Fruit fly (Drosophila melanogaster): ENCODE data around the gene CG11668.
A peak's percentile ranks its signal among the peaks of the same experiment; 100 is the strongest.

Gene CG11668

DNA sequence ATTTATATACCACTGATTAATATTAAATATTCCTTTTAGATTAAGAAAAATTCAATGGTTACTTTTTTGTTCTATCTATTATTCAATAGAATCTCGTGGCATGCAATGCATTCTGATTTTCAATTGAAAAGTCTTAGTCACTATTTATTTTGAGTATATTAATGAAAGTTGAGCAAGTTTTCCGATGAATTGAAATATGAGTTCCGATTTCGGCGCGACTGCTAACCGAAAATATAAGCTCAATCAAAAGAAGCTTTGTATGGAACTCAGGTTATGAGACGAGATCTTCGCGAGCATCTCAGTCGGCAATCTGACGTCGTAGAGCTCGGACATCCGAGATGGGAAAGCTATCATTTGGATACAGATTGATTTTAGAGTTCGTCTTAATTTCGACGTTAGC, at the start of gene CG11668:
Gene CG11668, plus strand, starts transcription at position 301 of the 400 bp plus-strand sequence.
- TF ChIP-seq pad (GFP tag; optimal IDR thresholded peaks at IDR 0.05): no peak

DNA sequence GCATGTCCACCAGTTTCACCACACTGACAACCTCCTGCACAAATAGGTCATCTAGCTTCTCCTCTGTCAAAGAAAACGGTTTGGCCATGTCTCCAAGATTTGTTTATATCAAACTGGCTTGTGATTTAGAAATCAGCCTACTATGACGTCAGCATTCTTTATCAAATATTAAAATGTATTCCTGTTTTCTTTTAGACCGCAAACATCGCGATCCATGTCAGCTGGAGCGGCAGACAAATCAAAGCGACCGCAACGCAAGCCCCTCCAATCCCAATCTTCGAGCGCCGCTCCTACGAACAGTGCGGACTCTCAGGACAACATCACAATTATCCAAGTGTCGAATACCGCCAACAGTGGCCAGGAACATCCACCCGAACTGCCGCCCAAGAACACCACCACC, 49.8 kb upstream of the CG11668 start, which contains the start of gene CG14383:
Gene CG14383, minus strand, starts transcription at position 101 of the 400 bp plus-strand sequence.
- no peak for TF ChIP-seq toe (GFP tag; optimal IDR thresholded peaks at IDR 0.05)
- TF ChIP-seq CG12768 (GFP tag; optimal IDR thresholded peaks at IDR 0.05): no peak
- TF ChIP-seq Clk (GFP tag; optimal IDR thresholded peaks at IDR 0.05): no peak
- no peak for TF ChIP-seq Hr96 (GFP tag; optimal IDR thresholded peaks at IDR 0.05)
- no peak for TF ChIP-seq CG11617 (GFP tag; optimal IDR thresholded peaks at IDR 0.05)
- TF ChIP-seq CG5204 (GFP tag; optimal IDR thresholded peaks at IDR 0.05): no peak
- no peak for TF ChIP-seq cic (GFP tag; optimal IDR thresholded peaks at IDR 0.05)
- TF ChIP-seq Mnt (GFP tag; optimal IDR thresholded peaks at IDR 0.05): no peak
- no peak for TF ChIP-seq kay (GFP tag; ENCODE audit: borderline replicate concordance)
- no peak for TF ChIP-seq ovo (GFP tag; optimal IDR thresholded peaks at IDR 0.05)
- TF ChIP-seq CG33017 (tag; optimal IDR thresholded peaks at IDR 0.05): no peak
- no peak for TF ChIP-seq bab1 (GFP tag; optimal IDR thresholded peaks at IDR 0.05)
- TF ChIP-seq CG1620 (GFP tag; optimal IDR thresholded peaks at IDR 0.05): no peak
- no peak for TF ChIP-seq CG14711 (tag; optimal IDR thresholded peaks at IDR 0.05)
- TF ChIP-seq Crg-1 (GFP tag; optimal IDR thresholded peaks at IDR 0.05): no peak

DNA sequence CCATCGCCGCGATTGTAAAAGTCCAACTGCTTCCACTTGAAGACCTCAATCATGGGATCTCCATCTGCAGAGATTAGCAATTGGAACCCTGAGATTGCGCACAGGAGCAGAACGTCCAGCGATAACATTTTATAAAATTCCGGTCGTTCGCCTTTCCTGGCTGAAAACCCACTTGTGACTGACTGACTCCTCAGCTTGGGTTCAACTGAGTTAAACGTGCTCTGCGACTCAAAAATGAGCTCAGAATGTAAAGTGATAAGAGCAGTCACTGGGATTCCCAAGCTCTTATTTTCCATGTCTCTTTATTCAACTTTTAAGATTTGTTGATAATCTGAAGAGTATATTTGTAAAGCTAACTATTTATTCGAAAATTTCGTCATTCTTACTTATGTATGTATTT, 45.2 kb upstream of the CG11668 start, which contains the start of gene yellow-f:
Gene yellow-f, minus strand, starts transcription at position 184 of the 400 bp plus-strand sequence.
- TF ChIP-seq CG5204 (GFP tag; optimal IDR thresholded peaks at IDR 0.05): no peak
- no peak for TF ChIP-seq Hr96 (GFP tag; optimal IDR thresholded peaks at IDR 0.05)
- no peak for TF ChIP-seq CG12768 (GFP tag; optimal IDR thresholded peaks at IDR 0.05)
- TF ChIP-seq Crg-1 (GFP tag; optimal IDR thresholded peaks at IDR 0.05): no peak

DNA sequence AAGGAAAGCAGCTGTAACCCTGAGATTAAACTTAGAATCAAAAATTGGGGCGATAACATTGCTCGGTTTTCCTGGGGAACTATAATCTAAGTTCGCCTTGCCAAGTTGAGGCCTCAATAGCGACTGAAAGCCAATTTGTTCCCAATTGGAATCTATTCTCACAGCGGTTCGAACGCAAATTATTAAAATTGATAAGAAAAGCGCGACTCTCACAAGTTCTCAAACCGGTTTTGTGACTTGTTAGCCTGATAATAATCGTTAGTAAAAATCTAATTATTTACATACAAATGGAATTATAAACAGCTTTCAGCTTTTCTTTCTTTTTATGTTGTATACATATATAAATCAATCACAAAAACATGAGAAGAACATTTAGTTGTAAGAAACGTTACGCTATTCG, 43.1 kb upstream of the CG11668 start, which contains the start of gene yellow-f2:
Gene yellow-f2, minus strand, starts transcription at position 101 of the 400 bp plus-strand sequence.
- TF ChIP-seq pad (GFP tag; optimal IDR thresholded peaks at IDR 0.05): no peak
- no peak for TF ChIP-seq CG7101 (tag; optimal IDR thresholded peaks at IDR 0.05)
- no peak for TF ChIP-seq kay (GFP tag; ENCODE audit: borderline replicate concordance)
- no peak for TF ChIP-seq Mnt (GFP tag; optimal IDR thresholded peaks at IDR 0.05)
- no peak for TF ChIP-seq CG12768 (GFP tag; optimal IDR thresholded peaks at IDR 0.05)
- TF ChIP-seq Crg-1 (GFP tag; optimal IDR thresholded peaks at IDR 0.05): no peak

DNA sequence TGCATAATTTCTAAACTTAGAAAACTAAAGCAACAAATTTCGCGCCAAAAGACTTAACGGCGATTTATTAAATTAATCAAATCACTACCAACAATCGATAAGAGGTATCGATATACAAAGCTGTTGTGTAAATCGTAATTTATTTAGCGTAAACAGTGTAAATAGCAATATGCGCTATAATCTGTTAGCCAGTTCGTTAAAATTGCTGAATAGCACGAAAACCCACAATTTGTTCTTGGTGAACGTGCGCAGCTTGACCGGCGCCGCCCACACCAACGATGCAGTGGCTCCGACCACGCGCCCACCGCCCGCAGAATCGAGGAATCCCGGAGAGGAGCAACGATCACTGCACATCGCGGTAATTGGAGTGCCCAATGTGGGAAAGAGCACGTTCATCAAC, 42.7 kb upstream of the CG11668 start, which contains the start of gene CG7488:
Gene CG7488, plus strand, starts transcription at position 99 of the 400 bp plus-strand sequence.
- TF ChIP-seq bab1 (GFP tag; optimal IDR thresholded peaks at IDR 0.05) (peak; percentile 44), Clk (GFP tag; optimal IDR thresholded peaks at IDR 0.05) (no peak), CG7101 (tag; optimal IDR thresholded peaks at IDR 0.05) (no peak)

DNA sequence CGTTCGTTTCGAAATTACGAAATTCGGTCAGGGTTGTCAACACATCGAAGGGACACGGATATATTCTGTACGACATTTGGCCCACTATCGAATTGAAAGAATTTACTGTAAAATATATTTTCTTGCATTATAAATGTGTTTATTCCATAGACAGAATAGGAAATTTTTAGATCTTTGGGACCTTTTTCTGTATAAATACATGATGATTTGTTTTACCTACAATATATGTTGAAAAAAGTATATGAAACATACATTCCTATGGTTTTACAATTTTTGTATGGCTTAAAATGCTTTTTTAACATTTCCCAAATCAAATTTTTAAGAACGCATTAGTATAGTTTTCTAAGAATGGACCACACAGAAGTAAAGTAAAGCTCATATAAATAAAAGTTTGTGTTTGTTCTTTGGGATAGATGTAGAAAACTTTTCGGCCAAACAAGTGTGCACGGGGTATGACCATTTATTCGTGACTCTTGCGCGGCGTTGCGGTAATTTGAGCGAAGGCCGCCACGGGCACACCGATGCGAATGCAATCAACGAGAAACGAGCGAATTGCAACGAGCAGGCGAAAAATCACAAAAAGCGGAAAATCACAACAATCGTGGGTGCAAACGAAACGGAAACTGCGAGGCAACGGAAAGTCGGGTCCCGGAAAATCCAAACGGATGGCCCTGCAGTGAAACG, 40.5 kb upstream of the CG11668 start, which contains the start of the genes CG17327, CG44194 and CG7518:
Gene CG17327, minus strand, starts transcription at position 177 of the 684 bp plus-strand sequence.
Gene CG44194, minus strand, starts transcription at position 177 of the 684 bp plus-strand sequence.
Gene CG7518, plus strand, starts transcription at position 540 of the 684 bp plus-strand sequence.
- peak; percentile 84 for TF ChIP-seq CG14711 (tag; optimal IDR thresholded peaks at IDR 0.05)
- no peak for TF ChIP-seq kay (GFP tag; ENCODE audit: borderline replicate concordance)
- peak; percentile 5 for TF ChIP-seq bab1 (GFP tag; optimal IDR thresholded peaks at IDR 0.05)
- TF ChIP-seq tj (GFP tag; optimal IDR thresholded peaks at IDR 0.05): peak; percentile 17
- TF ChIP-seq Mnt (GFP tag; optimal IDR thresholded peaks at IDR 0.05): peak; percentile 56
- TF ChIP-seq cnc (optimal IDR thresholded peaks at IDR 0.05): no peak
- peak; percentile 27 for TF ChIP-seq toe (GFP tag; optimal IDR thresholded peaks at IDR 0.05)
- no peak for TF ChIP-seq CG1620 (GFP tag; optimal IDR thresholded peaks at IDR 0.05)
- TF ChIP-seq CG5204 (GFP tag; optimal IDR thresholded peaks at IDR 0.05): no peak
- peak; percentile 52 for TF ChIP-seq Hr96 (GFP tag; optimal IDR thresholded peaks at IDR 0.05)
- peak; percentile 14 for TF ChIP-seq cic (GFP tag; optimal IDR thresholded peaks at IDR 0.05)
- TF ChIP-seq CG11617 (GFP tag; optimal IDR thresholded peaks at IDR 0.05): peak; percentile 34

DNA sequence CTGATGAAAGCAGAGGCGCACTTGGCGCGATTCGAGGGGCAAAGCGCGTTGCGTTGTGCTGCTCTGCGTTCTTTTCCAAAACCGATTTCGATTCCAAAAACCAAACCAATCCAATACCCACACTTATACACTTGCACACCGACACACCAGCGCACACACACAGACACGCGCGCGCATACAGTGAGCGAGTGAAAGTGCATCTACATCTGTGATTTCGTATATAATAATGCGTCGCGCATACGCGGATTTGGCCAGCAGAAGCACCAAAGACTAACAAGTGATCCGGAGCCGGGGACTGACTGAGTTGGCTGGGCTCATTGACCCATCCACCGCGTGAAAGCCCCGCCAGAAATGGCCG, 40.0 kb upstream of the CG11668 start:
- TF ChIP-seq bab1 (GFP tag; optimal IDR thresholded peaks at IDR 0.05) (no peak), Crg-1 (GFP tag; optimal IDR thresholded peaks at IDR 0.05) (no peak), CG7101 (tag; optimal IDR thresholded peaks at IDR 0.05) (no peak), CG1620 (GFP tag; optimal IDR thresholded peaks at IDR 0.05) (no peak), CG11617 (GFP tag; optimal IDR thresholded peaks at IDR 0.05) (no peak), CG14711 (tag; optimal IDR thresholded peaks at IDR 0.05) (no peak), pad (GFP tag; optimal IDR thresholded peaks at IDR 0.05) (no peak), cnc (optimal IDR thresholded peaks at IDR 0.05) (no peak), CG5204 (GFP tag; optimal IDR thresholded peaks at IDR 0.05) (no peak), Clk (GFP tag; optimal IDR thresholded peaks at IDR 0.05) (no peak), tj (GFP tag; optimal IDR thresholded peaks at IDR 0.05) (no peak), cic (GFP tag; optimal IDR thresholded peaks at IDR 0.05) (no peak), Hr96 (GFP tag; optimal IDR thresholded peaks at IDR 0.05) (no peak), CG12768 (GFP tag; optimal IDR thresholded peaks at IDR 0.05) (no peak), CG33017 (tag; optimal IDR thresholded peaks at IDR 0.05) (no peak), kay (GFP tag; ENCODE audit: borderline replicate concordance) (no peak), ovo (GFP tag; optimal IDR thresholded peaks at IDR 0.05) (no peak), Mnt (GFP tag; optimal IDR thresholded peaks at IDR 0.05) (no peak), toe (GFP tag; optimal IDR thresholded peaks at IDR 0.05) (no peak), CG7045 (GFP tag; optimal IDR thresholded peaks at IDR 0.05) (no peak)

Measured in whole organism, adult.